Worm (Caenorhabditis elegans) whole organism, young adult: ENCODE measurements around the gene edg-1.

Experiments
- B0035.1 ChIP-seq: sonication (generic microtip); optimal IDR thresholded peaks from 2 replicates; lab custom pipeline; 2016; ENCODE audit warnings: missing genetic modification characterization, mild to moderate bottlenecking, missing compliant biosample characterization, missing genotype, missing genetic modification reagents
- C17E4.6 ChIP-seq: fragments of 200-800 bp; sonication (Bioruptor generic); IDR thresholded peaks from 2 replicates; pipeline ENCODE4 v1.3.6; 2022; ENCODE audit warnings: missing genetic modification reagents, missing genetic modification characterization, missing compliant biosample characterization
- F10E7.11 ChIP-seq: sonication (generic microtip); optimal IDR thresholded peaks from 2 replicates; lab custom pipeline; 2017; ENCODE audit warnings: mild to moderate bottlenecking, missing genetic modification characterization, moderate library complexity, missing compliant biosample characterization
- F33H1.4 ChIP-seq: fragments of 200-800 bp; sonication (Bioruptor generic); IDR thresholded peaks from 2 replicates; pipeline ENCODE4 v1.3.6; 2022; ENCODE audit warnings: missing genetic modification reagents, missing genetic modification characterization, missing compliant biosample characterization
- F39B2.1 ChIP-seq: fragments of 200-800 bp; sonication (Bioruptor generic); IDR thresholded peaks from 2 replicates; pipeline ENCODE4 v1.3.6; 2022; ENCODE audit warnings: missing genetic modification reagents, missing genetic modification characterization, missing compliant biosample characterization
- K11D2.4 ChIP-seq: fragments of 200-800 bp; sonication (Bioruptor generic); IDR thresholded peaks from 2 replicates; pipeline ENCODE4 v1.3.6; 2022; ENCODE audit warnings: missing genetic modification reagents, missing genetic modification characterization, missing compliant biosample characterization
- Y53F4B.3 ChIP-seq: fragments of 200-800 bp; sonication (Bioruptor generic); IDR thresholded peaks from 2 replicates; pipeline ENCODE4 v1.3.6; 2022; ENCODE audit warnings: missing genetic modification reagents, missing genetic modification characterization, missing compliant biosample characterization
- Y56A3A.18 ChIP-seq: fragments of 200-800 bp; sonication (Bioruptor generic); IDR thresholded peaks from 2 replicates; pipeline ENCODE4 v1.3.6; 2022; ENCODE audit warnings: missing genetic modification reagents, missing genetic modification characterization, missing compliant biosample characterization
- ZK185.1 ChIP-seq: sonication (generic microtip); optimal IDR thresholded peaks from 2 replicates; lab custom pipeline; 2016; ENCODE audit warnings: mild to moderate bottlenecking, missing genetic modification characterization, missing compliant biosample characterization; ENCODE audit not compliant: poor library complexity, severe bottlenecking
- aptf-2 ChIP-seq: fragments of 200-800 bp; sonication (Bioruptor generic); conservative IDR thresholded peaks from 2 replicates; pipeline ENCODE4 v1.3.6; 2022; ENCODE audit warnings: missing genetic modification reagents, missing genetic modification characterization, missing compliant biosample characterization
- atf-7 ChIP-seq: sonication (generic microtip); optimal IDR thresholded peaks from 2 replicates; lab custom pipeline; 2017; ENCODE audit warnings: mild to moderate bottlenecking, missing genetic modification characterization, missing compliant biosample characterization
- attf-5 ChIP-seq: fragments of 200-800 bp; sonication (Bioruptor generic); optimal IDR thresholded peaks from 2 replicates; lab custom pipeline; 2018; ENCODE audit warnings: mild to moderate bottlenecking, missing genetic modification characterization, missing compliant biosample characterization
- ccch-3 ChIP-seq: fragments of 200-800 bp; sonication (Bioruptor generic); optimal IDR thresholded peaks from 2 replicates; lab custom pipeline; 2018; ENCODE audit warnings: mild to moderate bottlenecking, missing genetic modification characterization, missing compliant biosample characterization
- ceh-27 ChIP-seq: fragments of 200-800 bp; sonication (Bioruptor generic); optimal IDR thresholded peaks from 2 replicates; lab custom pipeline; 2018; ENCODE audit warnings: mild to moderate bottlenecking, missing genetic modification characterization, moderate library complexity, missing compliant biosample characterization
- dox-1 ChIP-seq: fragments of 200-800 bp; sonication (Bioruptor generic); IDR thresholded peaks from 2 replicates; pipeline ENCODE4 v1.3.6; 2022; ENCODE audit warnings: missing genetic modification reagents, missing genetic modification characterization, missing compliant biosample characterization
- egrh-3 ChIP-seq: fragments of 200-800 bp; sonication (Bioruptor generic); IDR thresholded peaks from 2 replicates; pipeline ENCODE4 v1.3.6; 2022; ENCODE audit warnings: missing genetic modification reagents, missing genetic modification characterization, missing compliant biosample characterization
- hrde-1 ChIP-seq: sonication (generic microtip); optimal IDR thresholded peaks from 2 replicates; lab custom pipeline; 2016; ENCODE audit warnings: missing genetic modification characterization, mild to moderate bottlenecking, missing compliant biosample characterization, moderate library complexity, missing genotype, missing genetic modification reagents, borderline replicate concordance
- hsf-1 ChIP-seq: fragments of 200-800 bp; sonication (Bioruptor generic); IDR thresholded peaks from 2 replicates; pipeline ENCODE4 v1.3.6; 2022; ENCODE audit warnings: missing genetic modification reagents, missing genetic modification characterization, missing compliant biosample characterization
- let-526 ChIP-seq: fragments of 200-800 bp; sonication (Bioruptor generic); IDR thresholded peaks from 2 replicates; pipeline ENCODE4 v1.3.6; 2022; ENCODE audit warnings: missing genetic modification reagents, missing genetic modification characterization, missing compliant biosample characterization
- let-607 ChIP-seq, 2 experiments: fragments of 200-800 bp in 1 of 2; sonication (Bioruptor generic) in 1 of 2; sonication (generic microtip) in 1 of 2; optimal IDR thresholded peaks; 2 replicates each; lab custom pipeline; 2016 to 2018; ENCODE audit warnings: mild to moderate bottlenecking in 2 of 2, missing compliant biosample characterization in 2 of 2, missing genetic modification characterization in 2 of 2, moderate library complexity in 2 of 2, missing genotype in 1 of 2
- lin-35 ChIP-seq, 3 experiments: fragments of 150-350 bp in 2 of 3; sonication (generic microtip) in 1 of 3; optimal IDR thresholded peaks; 2 replicates each; lab custom pipeline; 2014 to 2018; ENCODE audit warnings: missing biosample characterization in 3 of 3, missing genetic modification characterization in 3 of 3, missing genetic modification reagents in 3 of 3
- lin-40 ChIP-seq: sonication (generic microtip); optimal IDR thresholded peaks from 2 replicates; lab custom pipeline; 2016; ENCODE audit warnings: missing genetic modification characterization, mild to moderate bottlenecking, missing compliant biosample characterization, missing genotype, missing genetic modification reagents
- madf-10 ChIP-seq: sonication (generic microtip); optimal IDR thresholded peaks from 2 replicates; lab custom pipeline; 2016; ENCODE audit warnings: mild to moderate bottlenecking, missing genetic modification characterization, missing compliant biosample characterization
- madf-3 ChIP-seq: fragments of 200-800 bp; sonication (Bioruptor generic); IDR thresholded peaks from 2 replicates; pipeline ENCODE4 v1.3.6; 2022; ENCODE audit warnings: missing genetic modification reagents, missing genetic modification characterization, missing compliant biosample characterization
- madf-6 ChIP-seq: fragments of 200-800 bp; sonication (Bioruptor generic); IDR thresholded peaks from 2 replicates; pipeline ENCODE4 v1.3.6; 2022; ENCODE audit warnings: missing genetic modification reagents, missing genetic modification characterization, missing compliant biosample characterization
- madf-8 ChIP-seq: fragments of 200-800 bp; sonication (Bioruptor generic); conservative IDR thresholded peaks from 2 replicates; pipeline ENCODE4 v1.3.6; 2022; ENCODE audit warnings: missing genetic modification reagents, missing genetic modification characterization, missing compliant biosample characterization
- mcd-1 ChIP-seq: fragments of 200-800 bp; sonication (Bioruptor generic); IDR thresholded peaks from 2 replicates; pipeline ENCODE4 v1.3.6; 2022; ENCODE audit warnings: missing genetic modification reagents, missing genetic modification characterization, missing compliant biosample characterization
- mxl-1 ChIP-seq: sonication (generic microtip); optimal IDR thresholded peaks from 2 replicates; lab custom pipeline; 2016; ENCODE audit warnings: missing genetic modification characterization, missing compliant biosample characterization
- nhr-80 ChIP-seq: sonication (generic microtip); optimal IDR thresholded peaks from 2 replicates; lab custom pipeline; 2016; ENCODE audit warnings: missing genetic modification characterization, missing compliant biosample characterization
- rec-8 ChIP-seq, 2 experiments: sonication (generic microtip); optimal IDR thresholded peaks; 2 replicates each; lab custom pipeline; 2016; ENCODE audit warnings: mild to moderate bottlenecking in 2 of 2, missing genetic modification characterization in 2 of 2, missing genetic modification reagents in 2 of 2, missing genotype in 2 of 2, missing biosample characterization in 1 of 2, missing compliant biosample characterization in 1 of 2, moderate library complexity in 1 of 2
- repo-1 ChIP-seq: sonication (generic microtip); optimal IDR thresholded peaks from 2 replicates; lab custom pipeline; 2017; ENCODE audit warnings: mild to moderate bottlenecking, missing genetic modification characterization, missing compliant biosample characterization
- snpc-3.4 ChIP-seq: sonication (generic microtip); optimal IDR thresholded peaks from 2 replicates; lab custom pipeline; 2017; ENCODE audit warnings: missing genetic modification characterization, mild to moderate bottlenecking, missing compliant biosample characterization, antibody characterized with exemption, moderate library complexity, missing genotype, missing genetic modification reagents
- unc-130 ChIP-seq: sonication (generic microtip); optimal IDR thresholded peaks from 2 replicates; lab custom pipeline; 2016; ENCODE audit warnings: missing genetic modification reagents, missing genetic modification characterization, missing compliant biosample characterization
- xnd-1 ChIP-seq: sonication (generic microtip); optimal IDR thresholded peaks from 2 replicates; lab custom pipeline; 2016; ENCODE audit warnings: missing genotype, missing genetic modification reagents, missing genetic modification characterization, missing compliant biosample characterization
- ztf-22 ChIP-seq: fragments of 200-800 bp; sonication (Bioruptor generic); optimal IDR thresholded peaks from 2 replicates; lab custom pipeline; 2018; ENCODE audit warnings: mild to moderate bottlenecking, missing genetic modification characterization, moderate library complexity, missing compliant biosample characterization
- ztf-3 ChIP-seq: fragments of 200-800 bp; sonication (Bioruptor generic); optimal IDR thresholded peaks from 2 replicates; lab custom pipeline; 2018; ENCODE audit warnings: mild to moderate bottlenecking, missing genetic modification characterization, missing compliant biosample characterization

Gene edg-1

ce11 chrIV:11314885-11315284 is 5.7 kb upstream of the edg-1 start, which contains the start of the genes B0035.3, B0035.22 and pfd-4:
B0035.3 (minus strand) TSS chrIV:11314998.
B0035.22 (plus strand) TSS chrIV:11315153.
pfd-4 (plus strand) TSS chrIV:11315207.
- TF ChIP-seq Y53F4B.3 (GFP tag; lab: Robert Waterston, UW) (no peak), attf-5 (GFP tag; lab: Kevin White, UChicago) (no peak), unc-130 (GFP tag; lab: Kevin White, UChicago) (peak; percentile 50), snpc-3.4 (tag; lab: Kevin White, UChicago) (peak; percentile 10), let-607 (tag; optimal IDR thresholded peaks at IDR 0.05; lab: Kevin White, UChicago) (peak in 1 of 2 experiments; percentile 52), ccch-3 (GFP tag; lab: Kevin White, UChicago) (no peak), lin-40 (tag; lab: Kevin White, UChicago) (peak; percentile 13), F33H1.4 (GFP tag; lab: Robert Waterston, UW) (no peak), xnd-1 (tag; lab: Kevin White, UChicago) (no peak), C17E4.6 (GFP tag; lab: Robert Waterston, UW) (no peak), dox-1 (peak; percentile 45), F10E7.11 (tag; lab: Kevin White, UChicago) (no peak), rec-8 (tag; optimal IDR thresholded peaks at IDR 0.05; lab: Kevin White, UChicago) (peak in 1 of 2 experiments; percentile 2), lin-35 (GFP tag; optimal IDR thresholded peaks at IDR 0.05; lab: Kevin White, UChicago) (peak in 1 of 3 experiments; percentile 15), F39B2.1 (no peak), let-526 (GFP tag; lab: Robert Waterston, UW) (0 out of 2 replicates have a peak, but pooled peaks have one; percentile 52), madf-8 (no peak), atf-7 (no peak), ZK185.1 (peak; percentile 62), K11D2.4 (GFP tag; lab: Robert Waterston, UW) (no peak), madf-6 (GFP tag; lab: Robert Waterston, UW) (peak; percentile 34; the same call in 1 of the 2 replicates), ceh-27 (GFP tag; lab: Kevin White, UChicago) (peak; percentile 35), ztf-22 (GFP tag; lab: Kevin White, UChicago) (no peak)

ce11 chrIV:11315688-11316087 is 4.9 kb upstream of the edg-1 start:
- TF ChIP-seq ztf-3 (no peak), egrh-3 (GFP tag; lab: Robert Waterston, UW) (no peak), hsf-1 (GFP tag; lab: Robert Waterston, UW) (peak; percentile 51; the same call in 1 of the 2 replicates), repo-1 (no peak), B0035.1 (tag; lab: Kevin White, UChicago) (no peak), mxl-1 (tag; lab: Kevin White, UChicago) (no peak)

DNA sequence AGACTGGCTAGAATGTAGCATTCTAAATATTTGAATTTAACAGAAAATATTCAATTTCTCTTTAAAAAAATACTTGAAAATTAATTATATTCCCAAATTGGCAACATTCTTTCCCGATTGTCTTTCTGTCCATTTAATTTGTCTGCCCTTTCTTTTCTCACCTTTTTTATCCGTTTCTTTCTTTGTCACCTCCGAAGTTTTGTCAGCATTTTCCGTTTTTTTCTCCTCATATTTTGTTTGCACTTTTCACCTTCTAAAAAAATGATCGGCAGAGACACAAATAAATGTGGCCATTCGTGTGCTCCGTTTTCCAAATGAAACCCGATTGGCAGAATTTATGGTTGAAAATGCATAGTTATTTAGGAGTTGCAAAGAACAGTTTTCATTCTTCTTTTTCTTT is 4.5 kb upstream of the edg-1 start:
- peak; percentile 5 for TF ChIP-seq nhr-80
- TF ChIP-seq aptf-2 (GFP tag; lab: Robert Waterston, UW): no peak
- TF ChIP-seq hrde-1 (tag; lab: Kevin White, UChicago): no peak
- TF ChIP-seq let-607 (tag; optimal IDR thresholded peaks at IDR 0.05; lab: Kevin White, UChicago): no peak

ce11 chrIV:11316640-11317039 is 4.0 kb upstream of the edg-1 start:
- TF ChIP-seq mcd-1 (GFP tag; lab: Robert Waterston, UW): no peak
- no peak for TF ChIP-seq madf-10 (tag; lab: Kevin White, UChicago)
- TF ChIP-seq madf-3 (GFP tag; lab: Robert Waterston, UW): no peak
- no peak for TF ChIP-seq Y56A3A.18
